Worm (Caenorhabditis elegans) whole organism, L1 larva: ENCODE results near the gene nspg-14.

Experiments
- C04F5.9 ChIP-seq: sonication (generic microtip); optimal IDR thresholded peaks from 2 replicates; lab custom pipeline; 2016; ENCODE audit warnings: missing genetic modification characterization, missing compliant biosample characterization
- Y116A8C.19 ChIP-seq: sonication (generic microtip); optimal IDR thresholded peaks from 2 replicates; lab custom pipeline; 2016; ENCODE audit warnings: missing compliant biosample characterization, missing genetic modification characterization, borderline replicate concordance
- ces-1 ChIP-seq: fragments of 150-350 bp; optimal IDR thresholded peaks from 2 replicates; lab custom pipeline; 2014; ENCODE audit warnings: missing biosample characterization, missing genetic modification reagents, missing genetic modification characterization
- dpl-1 ChIP-seq, 3 experiments: fragments of 150-350 bp in 2 of 3; sonication (generic microtip) in 1 of 3; optimal IDR thresholded peaks; 2 replicates each; lab custom pipeline; 2014 to 2017; ENCODE audit warnings: missing biosample characterization in 3 of 3, missing genetic modification characterization in 3 of 3, missing genetic modification reagents in 3 of 3
- egl-27 ChIP-seq, 2 experiments: fragments of 150-350 bp in 1 of 2; sonication (generic microtip); optimal IDR thresholded peaks; 3 replicates each; lab custom pipeline; 2017 to 2018; ENCODE audit warnings: missing biosample characterization in 2 of 2, missing genetic modification characterization in 2 of 2, missing genetic modification reagents in 2 of 2
- lin-15B ChIP-seq: fragments of 150-350 bp; sonication (generic microtip); optimal IDR thresholded peaks from 3 replicates; lab custom pipeline; 2014; ENCODE audit warnings: missing biosample characterization, missing genetic modification characterization
- lin-35 ChIP-seq, 2 experiments: fragments of 150-350 bp; optimal IDR thresholded peaks; 2 replicates each; lab custom pipeline; 2014; ENCODE audit warnings: missing biosample characterization in 2 of 2, missing genetic modification characterization in 2 of 2, missing genetic modification reagents in 2 of 2
- lsy-2 ChIP-seq, 2 experiments: fragments of 150-350 bp; optimal IDR thresholded peaks; 2 replicates each; lab custom pipeline; 2014; ENCODE audit warnings: missing biosample characterization in 2 of 2, missing genetic modification characterization in 2 of 2
- mab-9 ChIP-seq: fragments of 200-800 bp; sonication (Bioruptor generic); IDR thresholded peaks from 2 replicates; pipeline ENCODE4 v1.3.6; 2022; ENCODE audit warnings: missing genetic modification reagents, missing genetic modification characterization, missing compliant biosample characterization
- nhr-85 ChIP-seq: sonication (generic microtip); peaks from one replicate; lab custom pipeline; 2016; ENCODE audit warnings: missing genetic modification characterization, inconsistent platforms, missing compliant biosample characterization
- rnt-1 ChIP-seq: sonication (generic microtip); optimal IDR thresholded peaks from 2 replicates; lab custom pipeline; 2016; ENCODE audit warnings: mild to moderate bottlenecking, missing genetic modification characterization, moderate library complexity, missing compliant biosample characterization
- skn-1 ChIP-seq: fragments of 150-350 bp; optimal IDR thresholded peaks from 2 replicates; lab custom pipeline; 2014; ENCODE audit warnings: missing biosample characterization, missing genetic modification characterization
- sptf-1 ChIP-seq: fragments of 150-350 bp; optimal IDR thresholded peaks from 2 replicates; lab custom pipeline; 2014; ENCODE audit warnings: missing biosample characterization, missing genetic modification characterization
- unc-86 ChIP-seq: sonication (generic microtip); optimal IDR thresholded peaks from 2 replicates; lab custom pipeline; 2016; ENCODE audit warnings: missing genetic modification characterization, missing compliant biosample characterization

Gene nspg-14

DNA sequence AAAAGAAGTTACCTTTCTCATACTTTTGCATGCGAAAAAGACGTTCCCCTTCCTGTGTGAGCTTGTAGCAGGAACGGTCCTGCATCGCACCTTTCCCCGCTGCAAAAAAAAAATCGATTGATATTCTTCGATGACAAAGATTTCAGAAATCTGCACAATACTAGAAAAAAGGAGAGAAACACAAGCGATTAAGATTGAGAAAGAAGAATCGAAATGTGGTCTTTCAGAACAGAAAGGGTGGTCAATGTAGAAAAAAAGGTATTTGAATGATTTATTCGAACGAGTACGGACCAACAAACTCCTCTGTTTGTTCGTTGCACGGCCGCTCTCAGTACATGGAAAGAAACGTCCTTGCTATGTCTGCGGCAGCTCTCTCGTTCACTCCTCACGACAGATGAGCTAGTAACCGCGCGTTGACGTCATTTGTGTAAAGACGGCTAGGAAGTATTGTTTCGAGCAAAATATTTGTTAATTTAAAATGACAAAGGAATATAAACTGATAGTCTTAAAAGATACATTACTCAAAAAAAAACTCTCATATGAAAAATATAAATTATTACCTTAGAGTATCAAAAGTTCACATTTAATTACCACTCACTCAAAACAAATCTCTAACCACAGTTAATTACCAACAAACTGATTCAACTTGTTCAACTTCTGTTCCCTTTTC is 45.2 kb downstream of the nspg-14 start, which contains the start of gene ift-81 (continued):
- TF ChIP-seq C04F5.9 (tag; lab: Kevin White, UChicago) (no peak), skn-1 (tag; lab: Kevin White, UChicago) (peak; percentile 37), egl-27 (tag; optimal IDR thresholded peaks at IDR 0.05; lab: Kevin White, UChicago) (no peak), dpl-1 (GFP tag; optimal IDR thresholded peaks at IDR 0.05; lab: Kevin White, UChicago) (peak in 2 of 3 experiments; percentile 35 to 52), sptf-1 (no peak), nhr-85 (tag; lab: Kevin White, UChicago) (no peak)

DNA sequence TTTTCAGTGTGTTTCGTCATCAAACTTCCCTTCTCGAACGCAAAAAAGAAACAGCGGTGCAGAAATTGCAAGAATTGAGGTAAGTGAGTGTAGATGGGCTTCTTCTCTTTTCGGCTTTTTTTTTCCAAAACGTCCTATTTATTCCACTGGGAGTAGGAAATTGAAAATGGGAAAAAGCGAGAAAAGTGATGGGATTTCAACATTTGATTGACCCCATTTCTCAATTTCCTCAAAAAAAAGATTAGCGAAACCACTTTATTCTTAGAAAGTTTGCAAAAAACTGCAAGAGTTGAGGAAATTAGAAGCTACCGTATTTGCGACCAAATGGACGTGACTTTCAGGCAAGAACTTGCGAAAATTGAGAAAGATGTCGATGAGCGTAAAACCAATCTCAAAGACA is 50.7 kb downstream of the nspg-14 start, which contains the start of gene ags-3:
Gene ags-3, minus strand, starts transcription at position 101 of the 400 bp plus-strand sequence.
- no peak for TF ChIP-seq rnt-1
- TF ChIP-seq Y116A8C.19 (tag; lab: Kevin White, UChicago): no peak
- no peak for TF ChIP-seq ces-1 (GFP tag; lab: Kevin White, UChicago)
- TF ChIP-seq unc-86 (tag; lab: Kevin White, UChicago): no peak
- TF ChIP-seq mab-9 (GFP tag; lab: Robert Waterston, UW): no peak
- no peak for TF ChIP-seq lin-15B (tag; lab: Kevin White, UChicago)
- TF ChIP-seq lin-35 (GFP tag; optimal IDR thresholded peaks at IDR 0.05; lab: Kevin White, UChicago): no peak
- TF ChIP-seq lsy-2 (tag; optimal IDR thresholded peaks at IDR 0.05; lab: Kevin White, UChicago): no peak
